Fruit fly (Drosophila melanogaster) whole organism, embryonic: ENCODE data around the gene CG6231.

Source experiments
- Atf-2 ChIP-seq: fragments of 200-800 bp; sonication (Bioruptor generic); optimal IDR thresholded peaks from 2 replicates; lab custom pipeline; 2016; ENCODE audit warnings: missing biosample characterization, missing genetic modification characterization
- BtbVII ChIP-seq: fragments of 200-800 bp; sonication (Bioruptor generic); optimal IDR thresholded peaks from 3 replicates; lab custom pipeline; 2017; ENCODE audit warnings: missing biosample characterization, mild to moderate bottlenecking, missing genetic modification characterization
- CG11723 ChIP-seq: fragments of 200-800 bp; sonication (Bioruptor generic); optimal IDR thresholded peaks from 2 replicates; lab custom pipeline; 2017; ENCODE audit warnings: missing biosample characterization, mild to moderate bottlenecking, missing genetic modification characterization
- CG12391 ChIP-seq: fragments of 200-800 bp; sonication (Bioruptor generic); optimal IDR thresholded peaks from 3 replicates; lab custom pipeline; 2018; ENCODE audit warnings: missing biosample characterization, mild to moderate bottlenecking, missing genetic modification characterization, moderate library complexity
- CG13624 ChIP-seq: fragments of 200-800 bp; sonication (Bioruptor generic); optimal IDR thresholded peaks from 2 replicates; lab custom pipeline; 2016; ENCODE audit warnings: missing biosample characterization, missing genetic modification characterization
- CG13775 ChIP-seq: fragments of 200-800 bp; sonication (Bioruptor generic); optimal IDR thresholded peaks from 3 replicates; lab custom pipeline; 2017; ENCODE audit warnings: missing biosample characterization, mild to moderate bottlenecking, missing genetic modification characterization
- CG16815 ChIP-seq: fragments of 200-800 bp; sonication (Bioruptor generic); optimal IDR thresholded peaks from 3 replicates; lab custom pipeline; 2017; ENCODE audit warnings: missing biosample characterization, mild to moderate bottlenecking, missing genetic modification characterization
- CG16863 ChIP-seq: fragments of 200-800 bp; sonication (Bioruptor generic); optimal IDR thresholded peaks from 3 replicates; lab custom pipeline; 2016; ENCODE audit warnings: missing biosample characterization, missing genetic modification characterization
- CG2678 ChIP-seq: fragments of 200-800 bp; sonication (Bioruptor generic); optimal IDR thresholded peaks from 3 replicates; lab custom pipeline; 2019; ENCODE audit warnings: missing biosample characterization, mild to moderate bottlenecking, missing genetic modification characterization, moderate library complexity
- CG3847 ChIP-seq: fragments of 200-800 bp; sonication (Bioruptor generic); IDR thresholded peaks from 2 replicates; pipeline ENCODE4 v1.3.6; 2022; ENCODE audit warnings: missing biosample characterization, missing genetic modification characterization
- CG4328 ChIP-seq: fragments of 200-800 bp; sonication (Bioruptor generic); optimal IDR thresholded peaks from 3 replicates; lab custom pipeline; 2017; ENCODE audit warnings: missing biosample characterization, missing genetic modification reagents, missing genetic modification characterization
- CG6689 ChIP-seq: fragments of 200-800 bp; sonication (Bioruptor generic); IDR thresholded peaks from 2 replicates; pipeline ENCODE4 v1.3.6; 2022; ENCODE audit warnings: missing biosample characterization, missing genetic modification characterization
- Drgx ChIP-seq: fragments of 200-800 bp; sonication (Bioruptor generic); IDR thresholded peaks from 2 replicates; pipeline ENCODE4 v1.3.6; 2022; ENCODE audit warnings: missing biosample characterization, missing genetic modification characterization
- HLH4C ChIP-seq: fragments of 200-800 bp; sonication (Bioruptor generic); IDR thresholded peaks from 3 replicates; pipeline ENCODE4 v1.3.6; 2022; ENCODE audit warnings: missing biosample characterization, missing genetic modification characterization; ENCODE audit not compliant: partially characterized antibody
- Meics ChIP-seq: fragments of 200-800 bp; sonication (Bioruptor generic); optimal IDR thresholded peaks from 2 replicates; lab custom pipeline; 2017; ENCODE audit warnings: missing biosample characterization, mild to moderate bottlenecking, missing genetic modification characterization
- Nf-YA ChIP-seq: fragments of 200-800 bp; sonication (Bioruptor generic); IDR thresholded peaks from 2 replicates; pipeline ENCODE4 v1.3.6; 2022; ENCODE audit warnings: missing biosample characterization, missing genetic modification characterization
- Rx ChIP-seq: fragments of 200-800 bp; sonication (Bioruptor generic); IDR thresholded peaks from 2 replicates; pipeline ENCODE4 v1.3.6; 2022; ENCODE audit warnings: missing biosample characterization, missing genetic modification characterization
- Scr ChIP-seq: fragments of 200-800 bp; sonication (Bioruptor generic); IDR thresholded peaks from 2 replicates; pipeline ENCODE4 v1.3.6; 2022; ENCODE audit warnings: missing biosample characterization, missing genetic modification characterization; ENCODE audit not compliant: partially characterized antibody
- Sry-δ ChIP-seq: fragments of 200-800 bp; sonication (Bioruptor generic); optimal IDR thresholded peaks from 2 replicates; lab custom pipeline; 2016; ENCODE audit warnings: missing biosample characterization, missing genetic modification characterization
- Ssrp ChIP-seq: fragments of 200-800 bp; sonication (Bioruptor generic); optimal IDR thresholded peaks from 2 replicates; lab custom pipeline; 2018; ENCODE audit warnings: missing biosample characterization, mild to moderate bottlenecking, missing genetic modification characterization, moderate library complexity
- Trl ChIP-seq, 3 experiments: fragments of >200 bp in 2 of 3; fragments of 200-800 bp in 1 of 3; sonication (Bioruptor generic) in 1 of 3; optimal IDR thresholded peaks; 2 replicates in 1 of 3; 3 replicates in 2 of 3; lab custom pipeline; 2016 to 2017; ENCODE audit warnings: missing biosample characterization in 1 of 3, missing genetic modification characterization in 1 of 3
- amos ChIP-seq: fragments of 200-800 bp; sonication (Bioruptor generic); IDR thresholded peaks from 2 replicates; pipeline ENCODE4 v1.3.6; 2022; ENCODE audit warnings: missing biosample characterization, missing genetic modification characterization; ENCODE audit not compliant: partially characterized antibody
- dpn ChIP-seq, 2 experiments: fragments of 200-800 bp; sonication (Bioruptor generic); optimal IDR thresholded peaks; 3 replicates each; lab custom pipeline; 2016; ENCODE audit warnings: missing biosample characterization in 2 of 2, missing genetic modification characterization in 2 of 2
- fd102C ChIP-seq: fragments of 200-800 bp; sonication (Bioruptor generic); optimal IDR thresholded peaks from 2 replicates; lab custom pipeline; 2018; ENCODE audit warnings: missing biosample characterization, mild to moderate bottlenecking, missing genetic modification characterization, moderate library complexity
- hbn ChIP-seq: fragments of 200-800 bp; sonication (Bioruptor generic); IDR thresholded peaks from 2 replicates; pipeline ENCODE4 v1.3.6; 2022; ENCODE audit warnings: missing biosample characterization, missing genetic modification characterization; ENCODE audit not compliant: partially characterized antibody
- her ChIP-seq: fragments of 200-800 bp; sonication (Bioruptor generic); optimal IDR thresholded peaks from 2 replicates; lab custom pipeline; 2016; ENCODE audit warnings: missing biosample characterization, missing genetic modification characterization
- inv ChIP-seq: fragments of 200-800 bp; sonication (Bioruptor generic); IDR thresholded peaks from 2 replicates; pipeline ENCODE4 v1.3.6; 2022; ENCODE audit warnings: missing biosample characterization, missing genetic modification characterization; ENCODE audit not compliant: partially characterized antibody
- jumu ChIP-seq: fragments of 200-800 bp; sonication (Bioruptor generic); optimal IDR thresholded peaks from 3 replicates; lab custom pipeline; 2016; ENCODE audit warnings: missing biosample characterization, missing genetic modification characterization
- kah ChIP-seq: fragments of 200-800 bp; sonication (Bioruptor generic); optimal IDR thresholded peaks from 2 replicates; lab custom pipeline; 2018; ENCODE audit warnings: missing biosample characterization, mild to moderate bottlenecking, missing genetic modification characterization
- lbe ChIP-seq: fragments of 200-800 bp; sonication (Bioruptor generic); optimal IDR thresholded peaks from 2 replicates; lab custom pipeline; 2016; ENCODE audit warnings: missing biosample characterization, mild to moderate bottlenecking, missing genetic modification characterization
- mld ChIP-seq: fragments of 200-800 bp; sonication (Bioruptor generic); IDR thresholded peaks from 3 replicates; pipeline ENCODE4 v1.3.6; 2022; ENCODE audit warnings: missing biosample characterization, missing genetic modification characterization; ENCODE audit not compliant: partially characterized antibody
- otp ChIP-seq: fragments of 200-800 bp; sonication (Bioruptor generic); IDR thresholded peaks from 3 replicates; pipeline ENCODE4, ENCODE4 v1.3.6; 2022; ENCODE audit warnings: missing biosample characterization, missing genetic modification characterization
- phol ChIP-seq: fragments of 200-800 bp; sonication (Bioruptor generic); optimal IDR thresholded peaks from 3 replicates; lab custom pipeline; 2018; ENCODE audit warnings: missing biosample characterization, mild to moderate bottlenecking, missing genetic modification characterization, moderate library complexity
- pzg ChIP-seq: fragments of 200-800 bp; sonication (Bioruptor generic); optimal IDR thresholded peaks from 3 replicates; lab custom pipeline; 2018; ENCODE audit warnings: missing biosample characterization, mild to moderate bottlenecking, missing genetic modification characterization, moderate library complexity
- sd ChIP-seq: fragments of 200-800 bp; sonication (Bioruptor generic); optimal IDR thresholded peaks from 3 replicates; lab custom pipeline; 2018; ENCODE audit warnings: missing biosample characterization, mild to moderate bottlenecking, missing genetic modification characterization, moderate library complexity
- so ChIP-seq: fragments of 200-800 bp; sonication (Bioruptor generic); IDR thresholded peaks from 3 replicates; pipeline ENCODE4 v1.3.6; 2022; ENCODE audit warnings: missing biosample characterization, missing genetic modification characterization
- tna ChIP-seq: fragments of 200-800 bp; sonication (Bioruptor generic); IDR thresholded peaks from 2 replicates; pipeline ENCODE4 v1.3.6; 2022; ENCODE audit warnings: missing biosample characterization, missing genetic modification characterization; ENCODE audit not compliant: partially characterized antibody
- unc-4 ChIP-seq: fragments of 200-800 bp; sonication (Bioruptor generic); IDR thresholded peaks from 2 replicates; pipeline ENCODE4 v1.3.6; 2022; ENCODE audit warnings: missing biosample characterization, missing genetic modification characterization; ENCODE audit not compliant: partially characterized antibody
- wek ChIP-seq: fragments of 200-800 bp; sonication (Bioruptor generic); optimal IDR thresholded peaks from 3 replicates; lab custom pipeline; 2018; ENCODE audit warnings: missing biosample characterization, mild to moderate bottlenecking, missing genetic modification characterization, moderate library complexity

The CG6231 gene

dm6 chr3R:19642893-19643270 lies 10.4 kb upstream of the CG6231 start (continued):
- TF ChIP-seq Atf-2 (GFP tag; lab: Kevin White, UChicago) (no peak), CG3847 (GFP tag; lab: Robert Waterston, UW) (0 out of 2 replicates have a peak, but pooled peaks have one; percentile 12), Sry-δ (GFP tag; lab: Kevin White, UChicago) (peak; percentile 57), phol (tag; lab: Kevin White, UChicago) (peak; percentile 7), her (GFP tag; lab: Kevin White, UChicago) (no peak), so (GFP tag; lab: Robert Waterston, UW) (no peak), CG12391 (tag; lab: Kevin White, UChicago) (no peak), sd (no peak), jumu (GFP tag; lab: Kevin White, UChicago) (no peak), pzg (GFP tag; lab: Kevin White, UChicago) (peak; percentile 36), wek (GFP tag; lab: Kevin White, UChicago) (no peak), CG16863 (no peak), mld (GFP tag; lab: Robert Waterston, UW) (peak; percentile 67; the same call in 2 of the 3 replicates), CG13624 (GFP tag; lab: Kevin White, UChicago) (peak; percentile 35), CG4328 (GFP tag; lab: Kevin White, UChicago) (no peak), CG11723 (GFP tag; lab: Kevin White, UChicago) (peak; percentile 14), lbe (GFP tag; lab: Kevin White, UChicago) (peak; percentile 41), CG13775 (GFP tag; lab: Kevin White, UChicago) (no peak), unc-4 (GFP tag; lab: Robert Waterston, UW) (peak; percentile 64), tna (GFP tag; lab: Robert Waterston, UW) (peak; percentile 36), Scr (GFP tag; lab: Robert Waterston, UW) (peak; percentile 77), CG16815 (GFP tag; lab: Kevin White, UChicago) (no peak), BtbVII (no peak), hbn (GFP tag; lab: Robert Waterston, UW) (peak; percentile 70), dpn (GFP tag; optimal IDR thresholded peaks at IDR 0.05; lab: Kevin White, UChicago) (no peak), inv (GFP tag; lab: Robert Waterston, UW) (peak; percentile 53), Rx (GFP tag; lab: Robert Waterston, UW) (no peak), amos (GFP tag; lab: Robert Waterston, UW) (peak; percentile 76; the same call in 1 of the 2 replicates), otp (GFP tag; lab: Robert Waterston, UW) (no peak), Ssrp (no peak), CG6689 (GFP tag; lab: Robert Waterston, UW) (no peak), Meics (GFP tag; lab: Kevin White, UChicago) (no peak), CG2678 (tag; lab: Kevin White, UChicago) (no peak), kah (GFP tag; lab: Kevin White, UChicago) (no peak), Trl (optimal IDR thresholded peaks at IDR 0.05; lab: Kevin White, UChicago) (no peak), Trl (GFP tag; optimal IDR thresholded peaks at IDR 0.05; lab: Kevin White, UChicago) (peak; percentile 1), fd102C (GFP tag; lab: Kevin White, UChicago) (no peak), Drgx (GFP tag; lab: Robert Waterston, UW) (no peak), Nf-YA (GFP tag; lab: Robert Waterston, UW) (no peak), HLH4C (GFP tag; lab: Robert Waterston, UW) (peak; percentile 53; the same call in 1 of the 3 replicates)
